Fruit fly (Drosophila melanogaster) whole organism, embryonic: Measurements from ENCODE around the gene grnd.

Experiments used
- Awh ChIP-seq: fragments of 200-800 bp; sonication (Bioruptor generic); IDR thresholded peaks from 2 replicates; pipeline ENCODE4, ENCODE4 v1.3.6; 2022; ENCODE audit warnings: missing biosample characterization, missing genetic modification characterization
- BEAF-32 ChIP-seq: fragments of 200-800 bp; sonication (Bioruptor generic); optimal IDR thresholded peaks from 3 replicates; lab custom pipeline; 2017; ENCODE audit warnings: missing biosample characterization, missing genetic modification characterization, mild to moderate bottlenecking, moderate library complexity, missing genetic modification reagents
- Blimp-1 ChIP-seq: fragments of 200-800 bp; sonication (Bioruptor generic); optimal IDR thresholded peaks from 3 replicates; lab custom pipeline; 2018; ENCODE audit warnings: missing biosample characterization, missing genetic modification characterization, mild to moderate bottlenecking, moderate library complexity, missing genetic modification reagents
- CG10147 ChIP-seq: fragments of 200-800 bp; sonication (Bioruptor generic); optimal IDR thresholded peaks from 2 replicates; lab custom pipeline; 2019; ENCODE audit warnings: missing biosample characterization, mild to moderate bottlenecking, missing genetic modification characterization, moderate library complexity
- CG10543 ChIP-seq: fragments of 200-800 bp; sonication (Bioruptor generic); optimal IDR thresholded peaks from 3 replicates; lab custom pipeline; 2017; ENCODE audit warnings: missing biosample characterization, mild to moderate bottlenecking, missing genetic modification characterization, moderate library complexity
- CG12236 ChIP-seq: fragments of 200-800 bp; sonication (Bioruptor generic); optimal IDR thresholded peaks from 2 replicates; lab custom pipeline; 2016; ENCODE audit warnings: missing biosample characterization, missing genetic modification characterization
- CG17802 ChIP-seq: fragments of 200-800 bp; sonication (Bioruptor generic); optimal IDR thresholded peaks from 2 replicates; lab custom pipeline; 2018; ENCODE audit warnings: missing biosample characterization, mild to moderate bottlenecking, missing genetic modification characterization, moderate library complexity
- CG2199 ChIP-seq: fragments of 200-800 bp; sonication (Bioruptor generic); IDR thresholded peaks from 3 replicates; pipeline ENCODE4 v1.3.6; 2022; ENCODE audit warnings: missing biosample characterization, missing genetic modification characterization
- CG2889 ChIP-seq: fragments of 200-800 bp; sonication (Bioruptor generic); IDR thresholded peaks from 3 replicates; pipeline ENCODE4 v1.3.6; 2022; ENCODE audit warnings: missing biosample characterization, missing genetic modification characterization
- CG31441 ChIP-seq: fragments of 200-800 bp; sonication (Bioruptor generic); IDR thresholded peaks from 2 replicates; pipeline ENCODE4 v1.3.6; 2022; ENCODE audit warnings: missing biosample characterization, missing genetic modification characterization
- CG3847 ChIP-seq: fragments of 200-800 bp; sonication (Bioruptor generic); IDR thresholded peaks from 2 replicates; pipeline ENCODE4 v1.3.6; 2022; ENCODE audit warnings: missing biosample characterization, missing genetic modification characterization
- CG4820 ChIP-seq: fragments of 200-800 bp; sonication (Bioruptor generic); optimal IDR thresholded peaks from 3 replicates; lab custom pipeline; 2016; ENCODE audit warnings: missing biosample characterization, missing genetic modification characterization
- CG5180 ChIP-seq: fragments of 200-800 bp; sonication (Bioruptor generic); optimal IDR thresholded peaks from 3 replicates; lab custom pipeline; 2017; ENCODE audit warnings: missing biosample characterization, missing genetic modification characterization, mild to moderate bottlenecking, moderate library complexity, missing genetic modification reagents
- CG6791 ChIP-seq: fragments of 200-800 bp; sonication (Bioruptor generic); IDR thresholded peaks from 3 replicates; pipeline ENCODE4 v1.3.6; 2022; ENCODE audit warnings: missing biosample characterization, missing genetic modification characterization; ENCODE audit not compliant: partially characterized antibody
- CG7745 ChIP-seq: fragments of 200-800 bp; sonication (Bioruptor generic); optimal IDR thresholded peaks from 2 replicates; lab custom pipeline; 2018; ENCODE audit warnings: missing biosample characterization, mild to moderate bottlenecking, missing genetic modification characterization, moderate library complexity
- CG8359 ChIP-seq: fragments of 200-800 bp; sonication (Bioruptor generic); optimal IDR thresholded peaks from 2 replicates; lab custom pipeline; 2017; ENCODE audit warnings: missing biosample characterization, mild to moderate bottlenecking, missing genetic modification characterization, borderline replicate concordance
- CG8388 ChIP-seq: fragments of 200-800 bp; sonication (Bioruptor generic); optimal IDR thresholded peaks from 2 replicates; lab custom pipeline; 2019; ENCODE audit warnings: missing biosample characterization, mild to moderate bottlenecking, missing genetic modification characterization, moderate library complexity
- CG8944 ChIP-seq: fragments of 200-800 bp; sonication (Bioruptor generic); optimal IDR thresholded peaks from 3 replicates; lab custom pipeline; 2016; ENCODE audit warnings: missing biosample characterization, missing genetic modification characterization
- CG9215 ChIP-seq: fragments of 200-800 bp; sonication (Bioruptor generic); IDR thresholded peaks from 2 replicates; pipeline ENCODE4 v1.3.6; 2022; ENCODE audit warnings: missing biosample characterization, missing genetic modification characterization
- Chrac-16 ChIP-seq: fragments of 200-800 bp; sonication (Bioruptor generic); optimal IDR thresholded peaks from 3 replicates; lab custom pipeline; 2016; ENCODE audit warnings: missing biosample characterization, missing genetic modification characterization
- Dad ChIP-seq: fragments of 200-800 bp; sonication (Bioruptor generic); optimal IDR thresholded peaks from 3 replicates; lab custom pipeline; 2016; ENCODE audit warnings: missing biosample characterization, missing genetic modification characterization
- Dek ChIP-seq: fragments of 200-800 bp; sonication (Bioruptor generic); optimal IDR thresholded peaks from 3 replicates; lab custom pipeline; 2019; ENCODE audit warnings: missing biosample characterization, mild to moderate bottlenecking, missing genetic modification characterization, moderate library complexity
- Dref ChIP-seq: fragments of 200-800 bp; sonication (Bioruptor generic); IDR thresholded peaks from 2 replicates; pipeline ENCODE4 v1.3.6; 2022; ENCODE audit warnings: missing biosample characterization, missing genetic modification characterization
- E2f2 ChIP-seq: fragments of 200-800 bp; sonication (Bioruptor generic); IDR thresholded peaks from 2 replicates; pipeline ENCODE4 v1.3.6; 2022; ENCODE audit warnings: missing biosample characterization, missing genetic modification characterization
- Elba2 ChIP-seq: fragments of 200-800 bp; sonication (Bioruptor generic); optimal IDR thresholded peaks from 3 replicates; lab custom pipeline; 2016; ENCODE audit warnings: missing biosample characterization, missing genetic modification characterization
- Nf-YB ChIP-seq: fragments of 200-800 bp; sonication (Bioruptor generic); optimal IDR thresholded peaks from 3 replicates; lab custom pipeline; 2019; ENCODE audit warnings: missing biosample characterization, mild to moderate bottlenecking, missing genetic modification characterization, moderate library complexity
- Pdp1 ChIP-seq, 2 experiments: fragments of 200-800 bp; sonication (Bioruptor generic); optimal IDR thresholded peaks; 3 replicates each; lab custom pipeline; 2016; ENCODE audit warnings: missing biosample characterization in 2 of 2, missing genetic modification characterization in 2 of 2, mild to moderate bottlenecking in 1 of 2, moderate library complexity in 1 of 2
- Sry-δ ChIP-seq: fragments of 200-800 bp; sonication (Bioruptor generic); optimal IDR thresholded peaks from 2 replicates; lab custom pipeline; 2016; ENCODE audit warnings: missing biosample characterization, missing genetic modification characterization
- ab ChIP-seq: fragments of 200-800 bp; sonication (Bioruptor generic); optimal IDR thresholded peaks from 2 replicates; lab custom pipeline; 2016; ENCODE audit warnings: missing biosample characterization, missing genetic modification characterization
- abd-A ChIP-seq: fragments of 200-800 bp; sonication (Bioruptor generic); optimal IDR thresholded peaks from 3 replicates; lab custom pipeline; 2019; ENCODE audit warnings: missing biosample characterization, mild to moderate bottlenecking, missing genetic modification characterization, moderate library complexity
- bbx ChIP-seq: fragments of 200-800 bp; sonication (Bioruptor generic); IDR thresholded peaks from 2 replicates; pipeline ENCODE4 v1.3.6; 2022; ENCODE audit warnings: missing biosample characterization, missing genetic modification characterization; ENCODE audit not compliant: partially characterized antibody
- cg ChIP-seq: fragments of 200-800 bp; sonication (Bioruptor generic); optimal IDR thresholded peaks from 3 replicates; lab custom pipeline; 2019; ENCODE audit warnings: missing biosample characterization, mild to moderate bottlenecking, missing genetic modification characterization, moderate library complexity
- croc ChIP-seq: fragments of 200-800 bp; sonication (Bioruptor generic); conservative IDR thresholded peaks from 3 replicates; pipeline ENCODE4 v1.3.6; 2022; ENCODE audit warnings: missing biosample characterization, missing genetic modification characterization
- crp ChIP-seq, 2 experiments: fragments of 200-800 bp; sonication (Bioruptor generic); optimal IDR thresholded peaks; 2 replicates in 1 of 2; 3 replicates in 1 of 2; lab custom pipeline; 2017; ENCODE audit warnings: missing biosample characterization in 2 of 2, missing genetic modification characterization in 2 of 2, mild to moderate bottlenecking in 1 of 2, moderate library complexity in 1 of 2
- fd96Cb ChIP-seq: fragments of 200-800 bp; sonication (Bioruptor generic); optimal IDR thresholded peaks from 2 replicates; lab custom pipeline; 2018; ENCODE audit warnings: missing biosample characterization, mild to moderate bottlenecking, missing genetic modification characterization, moderate library complexity
- gsb ChIP-seq: fragments of 200-800 bp; sonication (Bioruptor generic); IDR thresholded peaks from 2 replicates; pipeline ENCODE4 v1.3.6; 2022; ENCODE audit warnings: missing biosample characterization, missing genetic modification characterization
- hth ChIP-seq: fragments of >200 bp; optimal IDR thresholded peaks from 2 replicates; lab custom pipeline; 2017; ENCODE audit warnings: inconsistent platforms
- kni ChIP-seq: fragments of 200-800 bp; sonication (Bioruptor generic); optimal IDR thresholded peaks from 3 replicates; lab custom pipeline; 2017; ENCODE audit warnings: mild to moderate bottlenecking, missing biosample characterization, missing genetic modification reagents, missing genetic modification characterization
- odd ChIP-seq: fragments of 200-800 bp; sonication (Bioruptor generic); optimal IDR thresholded peaks from 2 replicates; lab custom pipeline; 2017; ENCODE audit warnings: missing biosample characterization, mild to moderate bottlenecking, missing genetic modification characterization
- pros ChIP-seq: fragments of 200-800 bp; sonication (Bioruptor generic); optimal IDR thresholded peaks from 3 replicates; lab custom pipeline; 2019; ENCODE audit warnings: missing biosample characterization, mild to moderate bottlenecking, missing genetic modification characterization, moderate library complexity
- repo ChIP-seq: fragments of 200-800 bp; sonication (Bioruptor generic); optimal IDR thresholded peaks from 2 replicates; lab custom pipeline; 2016; ENCODE audit warnings: missing biosample characterization, missing genetic modification characterization
- salm ChIP-seq: fragments of 200-800 bp; sonication (Bioruptor generic); optimal IDR thresholded peaks from 2 replicates; lab custom pipeline; 2018; ENCODE audit warnings: missing biosample characterization, mild to moderate bottlenecking, missing genetic modification characterization
- sd ChIP-seq: fragments of 200-800 bp; sonication (Bioruptor generic); optimal IDR thresholded peaks from 3 replicates; lab custom pipeline; 2018; ENCODE audit warnings: missing biosample characterization, mild to moderate bottlenecking, missing genetic modification characterization, moderate library complexity
- sima ChIP-seq: fragments of 200-800 bp; sonication (Bioruptor generic); optimal IDR thresholded peaks from 2 replicates; lab custom pipeline; 2016; ENCODE audit warnings: missing biosample characterization, missing genetic modification characterization
- slou ChIP-seq: fragments of 200-800 bp; sonication (Bioruptor generic); optimal IDR thresholded peaks from 3 replicates; lab custom pipeline; 2016; ENCODE audit warnings: missing biosample characterization, missing genetic modification characterization
- tll ChIP-seq, 2 experiments: fragments of 200-800 bp in 1 of 2; fragments of >200 bp in 1 of 2; sonication (Bioruptor generic) in 1 of 2; optimal IDR thresholded peaks; 2 replicates each; lab custom pipeline; 2017 to 2019; ENCODE audit warnings: missing biosample characterization in 2 of 2, missing genetic modification characterization in 2 of 2, mild to moderate bottlenecking in 1 of 2, moderate library complexity in 1 of 2
- twi ChIP-seq: fragments of 200-800 bp; optimal IDR thresholded peaks from 2 replicates; lab custom pipeline; 2019; ENCODE audit warnings: missing biosample characterization, mild to moderate bottlenecking, missing genetic modification characterization, moderate library complexity
- vvl ChIP-seq: fragments of 200-800 bp; sonication (Bioruptor generic); IDR thresholded peaks from 2 replicates; pipeline ENCODE4 v1.3.6; 2022; ENCODE audit warnings: missing biosample characterization, missing genetic modification characterization
- z ChIP-seq: fragments of 200-800 bp; sonication (Bioruptor generic); IDR thresholded peaks from 3 replicates; pipeline ENCODE4 v1.3.6; 2022; ENCODE audit warnings: missing biosample characterization, missing genetic modification characterization

Gene grnd

DNA sequence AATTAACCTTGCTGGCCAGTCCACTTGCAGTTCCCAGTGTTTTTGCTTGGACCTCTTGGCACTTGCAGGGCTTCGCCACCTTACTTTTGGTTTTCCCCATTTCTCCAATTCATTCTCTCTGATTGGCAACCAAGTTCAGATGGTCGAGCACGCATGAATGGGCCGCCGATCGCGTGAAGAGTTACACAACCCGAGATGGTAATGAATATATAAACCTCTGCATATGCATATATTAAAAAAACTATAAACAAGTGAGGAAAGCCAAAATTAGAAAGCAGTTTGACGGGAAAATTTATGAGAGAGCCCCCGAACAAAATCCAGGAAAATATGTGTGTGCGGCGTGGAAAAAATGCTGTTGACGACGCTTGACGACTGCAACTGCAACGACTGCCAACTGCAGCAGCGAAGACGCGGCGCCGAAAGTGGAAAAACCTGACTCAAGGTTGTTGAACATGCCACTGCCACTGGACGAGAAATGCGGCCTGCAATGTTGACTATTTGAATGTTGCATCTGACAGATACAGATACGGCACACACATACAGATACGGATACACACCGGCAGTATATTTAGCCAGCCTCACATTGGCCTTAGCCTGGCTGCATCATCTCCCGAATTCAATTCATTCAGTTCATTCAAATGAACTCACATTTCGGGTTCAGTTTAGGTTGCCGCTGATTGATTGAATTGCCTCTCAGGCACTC, 4.7 kb upstream of the grnd start:
- no peak for TF ChIP-seq sima
- peak; percentile 81 for TF ChIP-seq kni (GFP tag; lab: Kevin White, UChicago)
- TF ChIP-seq CG6791 (GFP tag; lab: Robert Waterston, UW): no peak
- no peak for TF ChIP-seq CG5180 (GFP tag; lab: Kevin White, UChicago)
- TF ChIP-seq Dref (GFP tag; lab: Robert Waterston, UW): no peak
- TF ChIP-seq E2f2 (GFP tag; lab: Robert Waterston, UW): no peak
- TF ChIP-seq sd (tag; lab: Kevin White, UChicago): peak; percentile 67
- no peak for TF ChIP-seq gsb (GFP tag; lab: Robert Waterston, UW)
- TF ChIP-seq CG10147 (GFP tag; lab: Kevin White, UChicago): no peak
- TF ChIP-seq BEAF-32 (GFP tag; lab: Kevin White, UChicago): no peak
- peak in 1 of 2 experiments; percentile 75 for TF ChIP-seq Pdp1 (GFP tag; optimal IDR thresholded peaks at IDR 0.05; lab: Kevin White, UChicago)
- TF ChIP-seq Sry-δ (GFP tag; lab: Kevin White, UChicago): no peak
- TF ChIP-seq pros (GFP tag; lab: Kevin White, UChicago): no peak
- TF ChIP-seq CG2889 (GFP tag; lab: Robert Waterston, UW): no peak
- TF ChIP-seq crp (GFP tag; optimal IDR thresholded peaks at IDR 0.05; lab: Kevin White, UChicago): no peak
- TF ChIP-seq Dad (GFP tag; lab: Kevin White, UChicago): no peak
- TF ChIP-seq CG17802 (tag; lab: Kevin White, UChicago): no peak
- no peak for TF ChIP-seq slou (GFP tag; lab: Kevin White, UChicago)
- TF ChIP-seq CG2199 (GFP tag; lab: Robert Waterston, UW): peak; percentile 69; the same call in 1 of the 3 replicates
- TF ChIP-seq abd-A (tag; lab: Kevin White, UChicago): peak; percentile 54
- TF ChIP-seq CG31441 (GFP tag; lab: Robert Waterston, UW): no peak
- peak in 1 of 2 experiments; percentile 34 for TF ChIP-seq tll (GFP tag; optimal IDR thresholded peaks at IDR 0.05; lab: Kevin White, UChicago)
- TF ChIP-seq ab (GFP tag; lab: Kevin White, UChicago): no peak
- peak; percentile 61 for TF ChIP-seq cg (GFP tag; lab: Kevin White, UChicago)
- TF ChIP-seq CG3847 (GFP tag; lab: Robert Waterston, UW): no peak
- no peak for TF ChIP-seq CG8944 (GFP tag; lab: Kevin White, UChicago)
- TF ChIP-seq croc: no peak
- no peak for TF ChIP-seq CG9215
- TF ChIP-seq vvl (GFP tag; lab: Robert Waterston, UW): peak; percentile 77
- no peak for TF ChIP-seq CG12236 (GFP tag; lab: Kevin White, UChicago)
- TF ChIP-seq salm (tag; lab: Kevin White, UChicago): no peak
- TF ChIP-seq Chrac-16 (GFP tag; lab: Kevin White, UChicago): no peak
- TF ChIP-seq Nf-YB (GFP tag; lab: Kevin White, UChicago): no peak
- no peak for TF ChIP-seq CG4820 (GFP tag; lab: Kevin White, UChicago)
- TF ChIP-seq CG8388 (GFP tag; lab: Kevin White, UChicago): no peak
- TF ChIP-seq Blimp-1 (GFP tag; lab: Kevin White, UChicago): peak; percentile 40
- no peak for TF ChIP-seq Awh (GFP tag; lab: Robert Waterston, UW)
- no peak for TF ChIP-seq CG10543 (GFP tag; lab: Kevin White, UChicago)
- no peak for TF ChIP-seq CG8359
- TF ChIP-seq hth (lab: Kevin White, UChicago): no peak
- no peak for TF ChIP-seq Dek
- no peak for TF ChIP-seq z (GFP tag; lab: Robert Waterston, UW)
- TF ChIP-seq fd96Cb (tag; lab: Kevin White, UChicago): no peak
- no peak for TF ChIP-seq CG7745
- TF ChIP-seq odd (GFP tag; lab: Kevin White, UChicago): no peak
- peak; percentile 20 for TF ChIP-seq twi
- TF ChIP-seq bbx (GFP tag; lab: Robert Waterston, UW): peak; percentile 16; the same call in 1 of the 2 replicates
- no peak for TF ChIP-seq repo (GFP tag; lab: Kevin White, UChicago)
- TF ChIP-seq Elba2 (GFP tag; lab: Kevin White, UChicago): no peak
